Fruit fly (Drosophila melanogaster): ENCODE data around the gene Adk2.
A peak's percentile ranks its signal among the peaks of the same experiment; 100 is the strongest.

Adk2 gene

DNA sequence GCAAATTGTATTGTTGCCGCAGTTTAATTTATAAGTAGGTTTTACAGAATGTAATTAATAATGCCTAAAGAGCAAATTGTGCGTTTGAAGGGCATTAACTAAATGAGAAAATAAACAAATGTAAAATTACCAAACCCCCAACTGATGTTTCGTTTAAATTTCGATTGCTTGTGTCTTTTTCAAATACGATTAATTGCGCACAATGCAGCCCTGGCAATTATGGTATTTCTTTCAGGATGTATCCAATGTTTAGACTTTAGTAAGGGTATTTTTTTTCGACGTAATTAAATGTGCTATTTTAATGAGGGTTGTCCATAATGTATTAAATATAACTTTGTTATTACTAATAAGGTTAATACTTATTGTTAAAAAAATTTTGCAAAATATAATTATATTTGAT, 18.4 kb upstream of the Adk2 start (continued):
- no peak for TF ChIP-seq pum (GFP tag; optimal IDR thresholded peaks at IDR 0.05)
- TF ChIP-seq gfzf (GFP tag; optimal IDR thresholded peaks at IDR 0.05): peak; percentile 30
- no peak for TF ChIP-seq CG1602 (GFP tag; optimal IDR thresholded peaks at IDR 0.05)
- TF ChIP-seq eve (GFP tag; optimal IDR thresholded peaks at IDR 0.05): no peak
- no peak for TF ChIP-seq Gsc (GFP tag; IDR thresholded peaks at IDR 0.05)
- no peak for TF ChIP-seq Atf-2 (GFP tag; optimal IDR thresholded peaks at IDR 0.05)
- no peak for TF ChIP-seq sens-2 (GFP tag; IDR thresholded peaks at IDR 0.05)
- no peak for TF ChIP-seq CrebB (tag; optimal IDR thresholded peaks at IDR 0.05)
- 0 out of 4 replicates have a peak, but pooled peaks have one; percentile 11 for TF ChIP-seq Dll (GFP tag; IDR thresholded peaks at IDR 0.05; ENCODE audit: partially characterized antibody)
- TF ChIP-seq Meics (GFP tag; optimal IDR thresholded peaks at IDR 0.05): no peak
- TF ChIP-seq psq (GFP tag; optimal IDR thresholded peaks at IDR 0.05): no peak
- no peak for TF ChIP-seq Hr78 (GFP tag; optimal IDR thresholded peaks at IDR 0.05)
- no peak for TF ChIP-seq schlank (tag; optimal IDR thresholded peaks at IDR 0.05)
- TF ChIP-seq H2.0 (GFP tag; IDR thresholded peaks at IDR 0.05): no peak
- no peak for TF ChIP-seq CG12769 (tag; optimal IDR thresholded peaks at IDR 0.05)
- no peak for TF ChIP-seq pfk (GFP tag; optimal IDR thresholded peaks at IDR 0.05)
- no peak for TF ChIP-seq Ets97D (GFP tag; optimal IDR thresholded peaks at IDR 0.05)
- TF ChIP-seq Hsf (GFP tag; optimal IDR thresholded peaks at IDR 0.05): no peak
- no peak for TF ChIP-seq CG32772 (GFP tag; IDR thresholded peaks at IDR 0.05)
- no peak for TF ChIP-seq cas (GFP tag; IDR thresholded peaks at IDR 0.05)
- no peak for TF ChIP-seq CG10321 (GFP tag; IDR thresholded peaks at IDR 0.05)
- TF ChIP-seq CG6175 (GFP tag; IDR thresholded peaks at IDR 0.05): no peak
- no peak for TF ChIP-seq ken (GFP tag; IDR thresholded peaks at IDR 0.05)
- TF ChIP-seq ash1 (GFP tag; optimal IDR thresholded peaks at IDR 0.05): no peak
- TF ChIP-seq nom (GFP tag; optimal IDR thresholded peaks at IDR 0.05): no peak
- TF ChIP-seq D (optimal IDR thresholded peaks at IDR 0.05): no peak
- no peak for TF ChIP-seq D (GFP tag; optimal IDR thresholded peaks at IDR 0.05)
- TF ChIP-seq Stat92E (GFP tag; optimal IDR thresholded peaks at IDR 0.05): no peak
- no peak for TF ChIP-seq CG15269 (tag; optimal IDR thresholded peaks at IDR 0.05)
- no peak for TF ChIP-seq ac (GFP tag; optimal IDR thresholded peaks at IDR 0.05)
- peak; percentile 9 for TF ChIP-seq CG15514 (GFP tag; optimal IDR thresholded peaks at IDR 0.05)
- no peak for TF ChIP-seq nmo (GFP tag; optimal IDR thresholded peaks at IDR 0.05)
- no peak for TF ChIP-seq CG3838 (GFP tag; optimal IDR thresholded peaks at IDR 0.05)
- peak; percentile 9 for TF ChIP-seq CG2712 (tag; optimal IDR thresholded peaks at IDR 0.05)
- no peak for TF ChIP-seq Hr3 (GFP tag; optimal IDR thresholded peaks at IDR 0.05)
- no peak for TF ChIP-seq CG30431 (GFP tag; optimal IDR thresholded peaks at IDR 0.05)
- no peak for TF ChIP-seq dm (GFP tag; optimal IDR thresholded peaks at IDR 0.05)
- TF ChIP-seq lola (GFP tag; optimal IDR thresholded peaks at IDR 0.05): no peak
- peak; percentile 38 for TF ChIP-seq CG1603 (tag; optimal IDR thresholded peaks at IDR 0.05)
- TF ChIP-seq CG7987 (GFP tag; optimal IDR thresholded peaks at IDR 0.05): no peak
- no peak for TF ChIP-seq dpn (GFP tag; optimal IDR thresholded peaks at IDR 0.05)
- TF ChIP-seq croc (GFP tag; conservative IDR thresholded peaks at IDR 0.05): no peak
- no peak for TF ChIP-seq CG3407 (GFP tag; optimal IDR thresholded peaks at IDR 0.05)
- TF ChIP-seq CG10462 (GFP tag; optimal IDR thresholded peaks at IDR 0.05): no peak
- TF ChIP-seq CG5953 (GFP tag; IDR thresholded peaks at IDR 0.05): no peak
- TF ChIP-seq CG10267 (tag; optimal IDR thresholded peaks at IDR 0.05): no peak
- no peak for TF ChIP-seq CG18764 (GFP tag; optimal IDR thresholded peaks at IDR 0.05)
